Fruit fly (Drosophila melanogaster) whole organism, prepupa: Measurements from ENCODE around the gene CG3592.

Source experiments
- Blimp-1 ChIP-seq: fragments of 200-800 bp; sonication (Bioruptor generic); optimal IDR thresholded peaks from 3 replicates; lab custom pipeline; 2017; ENCODE audit warnings: missing biosample characterization, missing genetic modification characterization, mild to moderate bottlenecking, moderate library complexity, missing genetic modification reagents
- CG10631 ChIP-seq: fragments of 200-800 bp; sonication (Bioruptor generic); optimal IDR thresholded peaks from 2 replicates; lab custom pipeline; 2016; ENCODE audit warnings: missing biosample characterization, missing genetic modification characterization
- CG10669 ChIP-seq: fragments of 200-800 bp; sonication (Bioruptor generic); optimal IDR thresholded peaks from 3 replicates; lab custom pipeline; 2018; ENCODE audit warnings: missing biosample characterization, mild to moderate bottlenecking, missing genetic modification characterization, moderate library complexity
- CG11762 ChIP-seq: fragments of 200-800 bp; sonication (Bioruptor generic); optimal IDR thresholded peaks from 3 replicates; lab custom pipeline; 2016; ENCODE audit warnings: missing biosample characterization, missing genetic modification characterization; ENCODE audit not compliant: insufficient read depth
- CG15336 ChIP-seq: fragments of 200-800 bp; sonication (Bioruptor generic); IDR thresholded peaks from 2 replicates; pipeline ENCODE4 v1.3.6; 2022; ENCODE audit warnings: missing biosample characterization, missing genetic modification characterization
- CG1621 ChIP-seq: fragments of 200-800 bp; sonication (Bioruptor generic); optimal IDR thresholded peaks from 3 replicates; lab custom pipeline; 2018; ENCODE audit warnings: missing biosample characterization, mild to moderate bottlenecking, missing genetic modification characterization
- CG16779 ChIP-seq: fragments of 200-800 bp; sonication (Bioruptor generic); optimal IDR thresholded peaks from 3 replicates; lab custom pipeline; 2017; ENCODE audit warnings: missing biosample characterization, mild to moderate bottlenecking, missing genetic modification characterization
- CG3032 ChIP-seq: fragments of 200-800 bp; optimal IDR thresholded peaks from 2 replicates; lab custom pipeline; 2019; ENCODE audit warnings: missing biosample characterization, mild to moderate bottlenecking, missing genetic modification characterization, moderate library complexity
- CG31627 ChIP-seq: fragments of 200-800 bp; sonication (Bioruptor generic); optimal IDR thresholded peaks from 3 replicates; lab custom pipeline; 2016; ENCODE audit warnings: missing biosample characterization, missing genetic modification characterization
- CG34406 ChIP-seq: fragments of 200-800 bp; sonication (Bioruptor generic); optimal IDR thresholded peaks from 3 replicates; lab custom pipeline; 2016; ENCODE audit warnings: missing biosample characterization, missing genetic modification characterization
- CG3919 ChIP-seq: fragments of 200-800 bp; sonication (Bioruptor generic); optimal IDR thresholded peaks from 3 replicates; lab custom pipeline; 2016; ENCODE audit warnings: missing biosample characterization, missing genetic modification characterization
- CG4318 ChIP-seq: fragments of 200-800 bp; sonication (Bioruptor generic); optimal IDR thresholded peaks from 3 replicates; lab custom pipeline; 2017; ENCODE audit warnings: missing biosample characterization, mild to moderate bottlenecking, missing genetic modification characterization
- CG6163 ChIP-seq: fragments of 200-800 bp; sonication (Bioruptor generic); IDR thresholded peaks from 3 replicates; pipeline ENCODE4 v1.3.6; 2022; ENCODE audit warnings: missing biosample characterization, missing genetic modification characterization
- CG6276 ChIP-seq: fragments of 200-800 bp; sonication (Bioruptor generic); optimal IDR thresholded peaks from 2 replicates; lab custom pipeline; 2017; ENCODE audit warnings: missing biosample characterization, mild to moderate bottlenecking, missing genetic modification characterization
- CG6792 ChIP-seq: fragments of 200-800 bp; sonication (Bioruptor generic); optimal IDR thresholded peaks from 3 replicates; lab custom pipeline; 2016; ENCODE audit warnings: missing biosample characterization, missing genetic modification characterization
- CG6808 ChIP-seq: fragments of 200-800 bp; sonication (Bioruptor generic); optimal IDR thresholded peaks from 3 replicates; lab custom pipeline; 2017; ENCODE audit warnings: missing biosample characterization, missing genetic modification characterization, mild to moderate bottlenecking, moderate library complexity, missing genetic modification reagents
- CG6854 ChIP-seq: fragments of 200-800 bp; sonication (Bioruptor generic); optimal IDR thresholded peaks from 2 replicates; lab custom pipeline; 2017; ENCODE audit warnings: missing biosample characterization, mild to moderate bottlenecking, missing genetic modification characterization
- CG7368 ChIP-seq: fragments of 200-800 bp; sonication (Bioruptor generic); optimal IDR thresholded peaks from 3 replicates; lab custom pipeline; 2016; ENCODE audit warnings: missing biosample characterization, missing genetic modification characterization
- CG8119 ChIP-seq: fragments of 200-800 bp; sonication (Bioruptor generic); IDR thresholded peaks from 3 replicates; pipeline ENCODE4 v1.3.6; 2022; ENCODE audit warnings: missing biosample characterization, missing genetic modification characterization
- CG8319 ChIP-seq: fragments of 200-800 bp; sonication (Bioruptor generic); optimal IDR thresholded peaks from 3 replicates; lab custom pipeline; 2016; ENCODE audit warnings: missing biosample characterization, missing genetic modification characterization
- CG8632 ChIP-seq: fragments of 200-800 bp; sonication (Bioruptor generic); optimal IDR thresholded peaks from 3 replicates; lab custom pipeline; 2016; ENCODE audit warnings: missing biosample characterization, missing genetic modification characterization
- CG9139 ChIP-seq: fragments of 200-800 bp; sonication (Bioruptor generic); optimal IDR thresholded peaks from 3 replicates; lab custom pipeline; 2017; ENCODE audit warnings: missing biosample characterization, mild to moderate bottlenecking, missing genetic modification characterization
- Eip75B ChIP-seq: fragments of 200-800 bp; sonication (Bioruptor generic); optimal IDR thresholded peaks from 3 replicates; lab custom pipeline; 2016; ENCODE audit warnings: missing biosample characterization, missing genetic modification characterization
- Eip78C ChIP-seq: fragments of 200-800 bp; sonication (Bioruptor generic); peaks from one replicate; lab custom pipeline; 2016; ENCODE audit warnings: missing biosample characterization, missing genetic modification characterization
- Eip93F ChIP-seq: fragments of 200-800 bp; sonication (Bioruptor generic); optimal IDR thresholded peaks from 2 replicates; lab custom pipeline; 2016; ENCODE audit warnings: missing biosample characterization, mild to moderate bottlenecking, missing genetic modification characterization
- Ets21C ChIP-seq: fragments of 200-800 bp; sonication (Bioruptor generic); optimal IDR thresholded peaks from 3 replicates; lab custom pipeline; 2016; ENCODE audit warnings: missing biosample characterization, missing genetic modification characterization
- Ets96B ChIP-seq: fragments of 200-800 bp; optimal IDR thresholded peaks from 2 replicates; lab custom pipeline; 2019; ENCODE audit warnings: missing biosample characterization, mild to moderate bottlenecking, missing genetic modification characterization, moderate library complexity
- Gug ChIP-seq: fragments of 200-800 bp; sonication (Bioruptor generic); IDR thresholded peaks from 2 replicates; pipeline ENCODE4 v1.3.6; 2022; ENCODE audit warnings: missing biosample characterization, missing genetic modification characterization
- Hr38 ChIP-seq: sonication (Bioruptor generic); optimal IDR thresholded peaks from 2 replicates; lab custom pipeline; 2016; ENCODE audit warnings: missing biosample characterization, missing genetic modification characterization
- Hr39 ChIP-seq: fragments of 200-800 bp; sonication (Bioruptor generic); optimal IDR thresholded peaks from 2 replicates; lab custom pipeline; 2016; ENCODE audit warnings: missing biosample characterization, missing genetic modification characterization
- Hr4 ChIP-seq: fragments of 200-800 bp; sonication (Bioruptor generic); optimal IDR thresholded peaks from 3 replicates; lab custom pipeline; 2016; ENCODE audit warnings: missing biosample characterization, missing genetic modification characterization
- Lpt ChIP-seq: fragments of 200-800 bp; sonication (Bioruptor generic); optimal IDR thresholded peaks from 3 replicates; lab custom pipeline; 2016; ENCODE audit warnings: missing biosample characterization, missing genetic modification characterization
- Met ChIP-seq: fragments of 200-800 bp; sonication (Bioruptor generic); optimal IDR thresholded peaks from 3 replicates; lab custom pipeline; 2016; ENCODE audit warnings: missing biosample characterization, missing genetic modification characterization
- OdsH ChIP-seq: fragments of 200-800 bp; sonication (Bioruptor generic); optimal IDR thresholded peaks from 3 replicates; lab custom pipeline; 2016; ENCODE audit warnings: missing biosample characterization, missing genetic modification characterization
- Smox ChIP-seq: fragments of 200-800 bp; sonication (Bioruptor generic); optimal IDR thresholded peaks from 3 replicates; lab custom pipeline; 2016; ENCODE audit warnings: missing biosample characterization, missing genetic modification characterization
- Sox102F ChIP-seq: fragments of 200-800 bp; sonication (Bioruptor generic); optimal IDR thresholded peaks from 2 replicates; lab custom pipeline; 2016; ENCODE audit warnings: missing biosample characterization, mild to moderate bottlenecking, missing genetic modification characterization
- Sox14 ChIP-seq: fragments of 200-800 bp; sonication (Bioruptor generic); optimal IDR thresholded peaks from 3 replicates; lab custom pipeline; 2016; ENCODE audit warnings: missing biosample characterization, missing genetic modification characterization
- achi ChIP-seq: fragments of 200-800 bp; sonication (Bioruptor generic); optimal IDR thresholded peaks from 3 replicates; lab custom pipeline; 2016; ENCODE audit warnings: missing biosample characterization, missing genetic modification characterization
- acj6 ChIP-seq: fragments of 200-800 bp; sonication (Bioruptor generic); optimal IDR thresholded peaks from 3 replicates; lab custom pipeline; 2016; ENCODE audit warnings: missing biosample characterization, missing genetic modification characterization
- cyc ChIP-seq: fragments of 200-800 bp; sonication (Bioruptor generic); optimal IDR thresholded peaks from 3 replicates; lab custom pipeline; 2016; ENCODE audit warnings: missing biosample characterization, missing genetic modification characterization
- dsx ChIP-seq: fragments of 200-800 bp; optimal IDR thresholded peaks from 3 replicates; lab custom pipeline; 2019; ENCODE audit warnings: missing biosample characterization, mild to moderate bottlenecking, missing genetic modification characterization, moderate library complexity; ENCODE audit not compliant: poor library complexity, severe bottlenecking
- eg ChIP-seq: fragments of 200-800 bp; sonication (Bioruptor generic); IDR thresholded peaks from 3 replicates; pipeline ENCODE4 v1.3.6; 2022; ENCODE audit warnings: missing biosample characterization, missing genetic modification characterization
- fd59A ChIP-seq: fragments of 200-800 bp; sonication (Bioruptor generic); optimal IDR thresholded peaks from 2 replicates; lab custom pipeline; 2017; ENCODE audit warnings: missing biosample characterization, mild to moderate bottlenecking, missing genetic modification characterization, missing genetic modification reagents
- fd85E ChIP-seq: fragments of 200-800 bp; sonication (Bioruptor generic); optimal IDR thresholded peaks from 3 replicates; lab custom pipeline; 2016; ENCODE audit warnings: missing biosample characterization, missing genetic modification characterization
- fkh ChIP-seq: fragments of 200-800 bp; sonication (Bioruptor generic); optimal IDR thresholded peaks from 3 replicates; lab custom pipeline; 2017; ENCODE audit warnings: missing biosample characterization, mild to moderate bottlenecking, missing genetic modification characterization, moderate library complexity
- net ChIP-seq: fragments of 200-800 bp; sonication (Bioruptor generic); optimal IDR thresholded peaks from 3 replicates; lab custom pipeline; 2016; ENCODE audit warnings: missing biosample characterization, missing genetic modification characterization
- pdm3 ChIP-seq: fragments of 200-800 bp; sonication (Bioruptor generic); optimal IDR thresholded peaks from 3 replicates; lab custom pipeline; 2016; ENCODE audit warnings: missing biosample characterization, missing genetic modification characterization
- salr ChIP-seq, 2 experiments: fragments of 200-800 bp; sonication (Bioruptor generic); optimal IDR thresholded peaks; 3 replicates each; lab custom pipeline; 2016 to 2018; ENCODE audit warnings: missing biosample characterization in 2 of 2, missing genetic modification characterization in 2 of 2, mild to moderate bottlenecking in 1 of 2
- spab ChIP-seq: fragments of 200-800 bp; sonication (Bioruptor generic); optimal IDR thresholded peaks from 2 replicates; lab custom pipeline; 2017; ENCODE audit warnings: missing biosample characterization, mild to moderate bottlenecking, missing genetic modification characterization, missing genetic modification reagents
- ss ChIP-seq, 2 experiments: fragments of 200-800 bp; sonication (Bioruptor generic); optimal IDR thresholded peaks; 2 replicates in 1 of 2; 3 replicates in 1 of 2; lab custom pipeline; 2017 to 2018; ENCODE audit warnings: mild to moderate bottlenecking in 2 of 2, missing biosample characterization in 2 of 2, missing genetic modification characterization in 2 of 2, moderate library complexity in 1 of 2
- topi ChIP-seq: fragments of 200-800 bp; sonication (Bioruptor generic); optimal IDR thresholded peaks from 3 replicates; lab custom pipeline; 2016; ENCODE audit warnings: missing biosample characterization, missing genetic modification characterization
- vri ChIP-seq: fragments of 200-800 bp; sonication (Bioruptor generic); optimal IDR thresholded peaks from 3 replicates; lab custom pipeline; 2016; ENCODE audit warnings: missing biosample characterization, mild to moderate bottlenecking, missing genetic modification characterization

Gene CG3592

dm6 chrX:2907105-2907694, 27.7 kb upstream of the CG3592 start:
- TF ChIP-seq CG1621 (tag; lab: Kevin White, UChicago) (no peak), achi (peak; percentile 3), CG6276 (GFP tag; lab: Kevin White, UChicago) (no peak), Ets96B (tag; lab: Kevin White, UChicago) (peak; percentile 14), CG10631 (GFP tag; lab: Kevin White, UChicago) (peak; percentile 15), Eip93F (GFP tag; lab: Kevin White, UChicago) (no peak), CG31627 (GFP tag; lab: Kevin White, UChicago) (peak; percentile 49), CG6792 (GFP tag; lab: Kevin White, UChicago) (peak; percentile 10), CG8119 (GFP tag; lab: Robert Waterston, UW) (no peak), salr (GFP tag; optimal IDR thresholded peaks at IDR 0.05; lab: Kevin White, UChicago) (no peak), CG11762 (GFP tag; lab: Kevin White, UChicago) (no peak), fkh (GFP tag; lab: Kevin White, UChicago) (no peak), CG7368 (GFP tag; lab: Kevin White, UChicago) (no peak), CG15336 (GFP tag; lab: Robert Waterston, UW) (no peak), CG16779 (tag; lab: Kevin White, UChicago) (no peak), Eip75B (GFP tag; lab: Kevin White, UChicago) (no peak), CG6808 (GFP tag; lab: Kevin White, UChicago) (no peak), cyc (GFP tag; lab: Kevin White, UChicago) (peak; percentile 45), Blimp-1 (GFP tag; lab: Kevin White, UChicago) (no peak), Lpt (GFP tag; lab: Kevin White, UChicago) (no peak), ss (GFP tag; optimal IDR thresholded peaks at IDR 0.05; lab: Kevin White, UChicago) (no peak), spab (GFP tag; lab: Kevin White, UChicago) (no peak), fd85E (no peak), acj6 (GFP tag; lab: Kevin White, UChicago) (no peak), OdsH (GFP tag; lab: Kevin White, UChicago) (peak; percentile 24), Hr39 (GFP tag; lab: Kevin White, UChicago) (peak; percentile 55), dsx (GFP tag; lab: Kevin White, UChicago) (no peak), CG4318 (GFP tag; lab: Kevin White, UChicago) (no peak), Eip78C (GFP tag; lab: Kevin White, UChicago) (peak; percentile 75), CG9139 (no peak), Smox (peak; percentile 26), fd59A (GFP tag; lab: Kevin White, UChicago) (no peak), Hr38 (GFP tag; lab: Kevin White, UChicago) (no peak), CG8319 (GFP tag; lab: Kevin White, UChicago) (no peak), Sox102F (peak; percentile 0), CG6163 (GFP tag; lab: Robert Waterston, UW) (no peak), CG6854 (GFP tag; lab: Kevin White, UChicago) (no peak), Sox14 (GFP tag; lab: Kevin White, UChicago) (peak; percentile 9), Met (GFP tag; lab: Kevin White, UChicago) (peak; percentile 43), CG3919 (GFP tag; lab: Kevin White, UChicago) (peak; percentile 31), CG10669 (GFP tag; lab: Kevin White, UChicago) (peak; percentile 21), net (no peak), pdm3 (peak; percentile 36), CG34406 (GFP tag; lab: Kevin White, UChicago) (no peak), Ets21C (peak; percentile 20), topi (peak; percentile 49), Hr4 (GFP tag; lab: Kevin White, UChicago) (no peak), CG8632 (GFP tag; lab: Kevin White, UChicago) (no peak), eg (peak; percentile 24; the same call in 1 of the 3 replicates), Gug (no peak; the same call in 1 of the 2 replicates), CG3032 (tag; lab: Kevin White, UChicago) (no peak), vri (GFP tag; lab: Kevin White, UChicago) (no peak)
